Fruit fly (Drosophila melanogaster) whole organism, embryonic: ENCODE data around the gene mus302.

Experiments used
- Aef1 ChIP-seq: fragments of 200-800 bp; sonication (Bioruptor generic); IDR thresholded peaks from 3 replicates; pipeline ENCODE4 v1.3.6; 2022; ENCODE audit warnings: missing biosample characterization, missing genetic modification characterization
- CG11560 ChIP-seq: fragments of 200-800 bp; sonication (Bioruptor generic); IDR thresholded peaks from 3 replicates; pipeline ENCODE4 v1.3.6; 2022; ENCODE audit warnings: missing biosample characterization, missing genetic modification characterization
- CG12104 ChIP-seq: fragments of 200-800 bp; sonication (Bioruptor generic); optimal IDR thresholded peaks from 3 replicates; lab custom pipeline; 2016; ENCODE audit warnings: missing biosample characterization, missing genetic modification characterization
- CG13624 ChIP-seq: fragments of 200-800 bp; sonication (Bioruptor generic); optimal IDR thresholded peaks from 2 replicates; lab custom pipeline; 2016; ENCODE audit warnings: missing biosample characterization, missing genetic modification characterization
- CG13775 ChIP-seq: fragments of 200-800 bp; sonication (Bioruptor generic); optimal IDR thresholded peaks from 3 replicates; lab custom pipeline; 2017; ENCODE audit warnings: missing biosample characterization, mild to moderate bottlenecking, missing genetic modification characterization
- CG15269 ChIP-seq: fragments of 200-800 bp; sonication (Bioruptor generic); optimal IDR thresholded peaks from 2 replicates; lab custom pipeline; 2018; ENCODE audit warnings: missing biosample characterization, mild to moderate bottlenecking, missing genetic modification characterization, moderate library complexity
- CG15601 ChIP-seq: fragments of 200-800 bp; sonication (Bioruptor generic); optimal IDR thresholded peaks from 3 replicates; lab custom pipeline; 2019; ENCODE audit warnings: missing biosample characterization, mild to moderate bottlenecking, missing genetic modification characterization, moderate library complexity
- CG1647 ChIP-seq: fragments of 200-800 bp; sonication (Bioruptor generic); optimal IDR thresholded peaks from 3 replicates; lab custom pipeline; 2016; ENCODE audit warnings: missing biosample characterization, missing genetic modification characterization
- CG16863 ChIP-seq: fragments of 200-800 bp; sonication (Bioruptor generic); optimal IDR thresholded peaks from 3 replicates; lab custom pipeline; 2016; ENCODE audit warnings: missing biosample characterization, missing genetic modification characterization
- CG1792 ChIP-seq: fragments of 200-800 bp; sonication (Bioruptor generic); optimal IDR thresholded peaks from 2 replicates; lab custom pipeline; 2016; ENCODE audit warnings: missing biosample characterization, missing genetic modification characterization
- CG18599 ChIP-seq: fragments of 200-800 bp; sonication (Bioruptor generic); optimal IDR thresholded peaks from 3 replicates; lab custom pipeline; 2017; ENCODE audit warnings: missing biosample characterization, missing genetic modification characterization, mild to moderate bottlenecking, moderate library complexity, missing genetic modification reagents
- CG2120 ChIP-seq: fragments of 200-800 bp; sonication (Bioruptor generic); optimal IDR thresholded peaks from 3 replicates; lab custom pipeline; 2016; ENCODE audit warnings: missing biosample characterization, missing genetic modification characterization
- CG2889 ChIP-seq: fragments of 200-800 bp; sonication (Bioruptor generic); IDR thresholded peaks from 3 replicates; pipeline ENCODE4 v1.3.6; 2022; ENCODE audit warnings: missing biosample characterization, missing genetic modification characterization
- CG32767 ChIP-seq: fragments of 200-800 bp; sonication (Bioruptor generic); IDR thresholded peaks from 2 replicates; pipeline ENCODE4 v1.3.6; 2022; ENCODE audit warnings: missing biosample characterization, missing genetic modification characterization
- CG34224 ChIP-seq: fragments of 200-800 bp; sonication (Bioruptor generic); IDR thresholded peaks from 3 replicates; pipeline ENCODE4 v1.3.6; 2022; ENCODE audit warnings: missing biosample characterization, missing genetic modification characterization; ENCODE audit not compliant: partially characterized antibody
- CG5953 ChIP-seq: fragments of 200-800 bp; sonication (Bioruptor generic); IDR thresholded peaks from 2 replicates; pipeline ENCODE4 v1.3.6; 2022; ENCODE audit warnings: missing biosample characterization, missing genetic modification characterization
- CG7987 ChIP-seq: fragments of 200-800 bp; sonication (Bioruptor generic); optimal IDR thresholded peaks from 2 replicates; lab custom pipeline; 2018; ENCODE audit warnings: missing biosample characterization, mild to moderate bottlenecking, missing genetic modification characterization, moderate library complexity
- CG8290 ChIP-seq, 3 experiments: fragments of 200-800 bp; sonication (Bioruptor generic); optimal IDR thresholded peaks; 2 replicates each; lab custom pipeline; 2016 to 2019; ENCODE audit warnings: missing biosample characterization in 3 of 3, missing genetic modification characterization in 3 of 3, mild to moderate bottlenecking in 2 of 3, moderate library complexity in 1 of 3
- CG8924 ChIP-seq: fragments of 200-800 bp; optimal IDR thresholded peaks from 3 replicates; lab custom pipeline; 2019; ENCODE audit warnings: missing biosample characterization, mild to moderate bottlenecking, missing genetic modification characterization, moderate library complexity
- Camta ChIP-seq: fragments of 200-800 bp; sonication (Bioruptor generic); optimal IDR thresholded peaks from 2 replicates; lab custom pipeline; 2016; ENCODE audit warnings: missing biosample characterization, missing genetic modification characterization
- Ets65A ChIP-seq: fragments of 200-800 bp; sonication (Bioruptor generic); peaks from one replicate; lab custom pipeline; 2016; ENCODE audit warnings: missing biosample characterization, missing genetic modification characterization
- Gug ChIP-seq: fragments of 200-800 bp; sonication (Bioruptor generic); IDR thresholded peaks from 4 replicates; pipeline ENCODE4 v1.3.6; 2022; ENCODE audit warnings: missing biosample characterization, missing genetic modification characterization
- HmgD ChIP-seq: fragments of 200-800 bp; sonication (Bioruptor generic); optimal IDR thresholded peaks from 3 replicates; lab custom pipeline; 2016; ENCODE audit warnings: missing biosample characterization, missing genetic modification characterization
- Hr78 ChIP-seq, 2 experiments: fragments of 200-800 bp in 1 of 2; fragments of >200 bp in 1 of 2; sonication (Bioruptor generic) in 1 of 2; optimal IDR thresholded peaks; 2 replicates each; lab custom pipeline; 2017 to 2019; ENCODE audit warnings: missing biosample characterization in 2 of 2, missing genetic modification characterization in 2 of 2, mild to moderate bottlenecking in 1 of 2, moderate library complexity in 1 of 2
- Max ChIP-seq: fragments of 200-800 bp; sonication (Bioruptor generic); optimal IDR thresholded peaks from 2 replicates; lab custom pipeline; 2016; ENCODE audit warnings: missing biosample characterization, mild to moderate bottlenecking, missing genetic modification characterization
- Meics ChIP-seq: fragments of 200-800 bp; sonication (Bioruptor generic); optimal IDR thresholded peaks from 2 replicates; lab custom pipeline; 2017; ENCODE audit warnings: missing biosample characterization, mild to moderate bottlenecking, missing genetic modification characterization
- Mes4 ChIP-seq: fragments of 200-800 bp; sonication (Bioruptor generic); optimal IDR thresholded peaks from 2 replicates; lab custom pipeline; 2016; ENCODE audit warnings: missing biosample characterization, missing genetic modification characterization
- Myb ChIP-seq: fragments of 200-800 bp; sonication (Bioruptor generic); optimal IDR thresholded peaks from 2 replicates; lab custom pipeline; 2016; ENCODE audit warnings: missing biosample characterization, missing genetic modification characterization
- Neu2 ChIP-seq: fragments of 200-800 bp; sonication (Bioruptor generic); optimal IDR thresholded peaks from 3 replicates; lab custom pipeline; 2016; ENCODE audit warnings: missing biosample characterization, missing genetic modification characterization, borderline replicate concordance
- Oaz ChIP-seq: fragments of 200-800 bp; sonication (Bioruptor generic); IDR thresholded peaks from 2 replicates; pipeline ENCODE4 v1.3.6; 2022; ENCODE audit warnings: missing biosample characterization, missing genetic modification characterization
- Poxn ChIP-seq: fragments of 200-800 bp; sonication (Bioruptor generic); IDR thresholded peaks from 2 replicates; pipeline ENCODE4 v1.3.6; 2022; ENCODE audit warnings: missing biosample characterization, missing genetic modification characterization
- Sry-δ ChIP-seq: fragments of 200-800 bp; sonication (Bioruptor generic); optimal IDR thresholded peaks from 2 replicates; lab custom pipeline; 2016; ENCODE audit warnings: missing biosample characterization, missing genetic modification characterization
- dmrt99B ChIP-seq: fragments of 200-800 bp; sonication (Bioruptor generic); optimal IDR thresholded peaks from 2 replicates; lab custom pipeline; 2018; ENCODE audit warnings: missing biosample characterization, mild to moderate bottlenecking, missing genetic modification characterization, moderate library complexity
- dpn ChIP-seq, 2 experiments: fragments of 200-800 bp; sonication (Bioruptor generic); optimal IDR thresholded peaks; 3 replicates each; lab custom pipeline; 2016; ENCODE audit warnings: missing biosample characterization in 2 of 2, missing genetic modification characterization in 2 of 2
- gce ChIP-seq: fragments of 200-800 bp; sonication (Bioruptor generic); IDR thresholded peaks from 3 replicates; pipeline ENCODE4 v1.3.6; 2022; ENCODE audit warnings: missing biosample characterization, missing genetic modification characterization
- gsb-n ChIP-seq: fragments of 200-800 bp; sonication (Bioruptor generic); optimal IDR thresholded peaks from 3 replicates; lab custom pipeline; 2018; ENCODE audit warnings: missing biosample characterization, mild to moderate bottlenecking, missing genetic modification characterization
- knrl ChIP-seq: fragments of 200-800 bp; sonication (Bioruptor generic); IDR thresholded peaks from 3 replicates; pipeline ENCODE4 v1.3.6; 2022; ENCODE audit warnings: missing biosample characterization, missing genetic modification characterization; ENCODE audit not compliant: partially characterized antibody
- lbe ChIP-seq: fragments of 200-800 bp; sonication (Bioruptor generic); optimal IDR thresholded peaks from 2 replicates; lab custom pipeline; 2016; ENCODE audit warnings: missing biosample characterization, mild to moderate bottlenecking, missing genetic modification characterization
- mam ChIP-seq: fragments of 200-800 bp; sonication (Bioruptor generic); optimal IDR thresholded peaks from 3 replicates; lab custom pipeline; 2016; ENCODE audit warnings: missing biosample characterization, missing genetic modification characterization
- p53 ChIP-seq: fragments of 200-800 bp; sonication (Bioruptor generic); optimal IDR thresholded peaks from 2 replicates; lab custom pipeline; 2016; ENCODE audit warnings: missing biosample characterization, missing genetic modification characterization
- pan ChIP-seq, 4 experiments: fragments of >200 bp in 3 of 4; fragments of 200-800 bp in 1 of 4; sonication (Bioruptor generic) in 1 of 4; optimal IDR thresholded peaks in 3 of 4; IDR thresholded peaks in 1 of 4; 2 replicates each; pipeline versions ENCODE4 v1.3.6 to Lab custom; 2017 to 2022; ENCODE audit warnings: missing biosample characterization in 2 of 4, missing genetic modification characterization in 2 of 4, mixed read lengths in 1 of 4
- peb ChIP-seq: fragments of 200-800 bp; sonication (Bioruptor generic); IDR thresholded peaks from 2 replicates; pipeline ENCODE4 v1.3.6; 2022; ENCODE audit warnings: missing biosample characterization, missing genetic modification characterization
- pita ChIP-seq: fragments of 200-800 bp; sonication (Bioruptor generic); optimal IDR thresholded peaks from 2 replicates; lab custom pipeline; 2017; ENCODE audit warnings: missing biosample characterization, mild to moderate bottlenecking, missing genetic modification characterization
- scrt ChIP-seq: fragments of 200-800 bp; sonication (Bioruptor generic); optimal IDR thresholded peaks from 2 replicates; lab custom pipeline; 2018; ENCODE audit warnings: missing biosample characterization, mild to moderate bottlenecking, missing genetic modification characterization, moderate library complexity
- slp2 ChIP-seq: fragments of 200-800 bp; sonication (Bioruptor generic); optimal IDR thresholded peaks from 2 replicates; lab custom pipeline; 2016; ENCODE audit warnings: missing biosample characterization, missing genetic modification characterization
- sqz ChIP-seq: fragments of 200-800 bp; sonication (Bioruptor generic); optimal IDR thresholded peaks from 3 replicates; lab custom pipeline; 2018; ENCODE audit warnings: missing biosample characterization, mild to moderate bottlenecking, missing genetic modification characterization
- tgo ChIP-seq: fragments of 200-800 bp; sonication (Bioruptor generic); IDR thresholded peaks from 3 replicates; pipeline ENCODE4 v1.3.6; 2022; ENCODE audit warnings: missing biosample characterization, missing genetic modification characterization
- unpg ChIP-seq: fragments of 200-800 bp; sonication (Bioruptor generic); optimal IDR thresholded peaks from 3 replicates; lab custom pipeline; 2018; ENCODE audit warnings: missing biosample characterization, mild to moderate bottlenecking, missing genetic modification characterization, moderate library complexity
- wek ChIP-seq: fragments of 200-800 bp; sonication (Bioruptor generic); optimal IDR thresholded peaks from 3 replicates; lab custom pipeline; 2018; ENCODE audit warnings: missing biosample characterization, mild to moderate bottlenecking, missing genetic modification characterization, moderate library complexity

mus302 gene

DNA sequence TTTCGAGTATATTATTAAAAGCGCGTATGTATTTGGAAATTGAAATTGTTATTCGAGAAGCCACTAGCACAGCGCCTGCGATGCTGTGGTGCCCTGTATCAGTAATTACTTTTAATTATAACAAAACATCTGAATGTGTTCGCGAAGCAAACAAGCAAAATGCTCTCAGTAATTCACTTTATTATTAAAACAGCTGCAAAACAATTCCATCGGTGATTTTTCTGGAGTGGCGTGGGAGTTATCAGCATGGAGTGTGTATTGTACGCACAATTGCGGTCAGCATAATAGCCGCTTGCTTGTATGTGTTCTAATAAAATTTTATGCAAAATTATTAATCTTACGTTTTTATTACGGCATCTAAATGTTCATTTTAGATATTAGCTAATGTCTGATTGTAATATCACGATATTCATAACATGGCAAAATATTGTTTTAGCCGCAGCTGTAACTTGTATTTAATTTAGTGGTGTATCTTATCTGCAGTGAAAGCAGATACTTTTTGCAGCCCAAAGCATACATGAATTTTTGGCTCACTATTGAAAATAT is 2.8 kb upstream of the mus302 start (continued):
- TF ChIP-seq tgo (GFP tag; lab: Robert Waterston, UW) = peak; percentile 66; the same call in 2 of the 3 replicates
- TF ChIP-seq gce (GFP tag; lab: Robert Waterston, UW) = peak; percentile 67; the same call in 2 of the 3 replicates
- TF ChIP-seq Mes4 = peak; percentile 36
- TF ChIP-seq Max = peak; percentile 71
- peak; percentile 24 for TF ChIP-seq CG1647 (GFP tag; lab: Kevin White, UChicago)
- TF ChIP-seq Sry-δ = no peak
- TF ChIP-seq unpg (GFP tag; lab: Kevin White, UChicago) = peak; percentile 87
- no peak for TF ChIP-seq p53 (GFP tag; lab: Kevin White, UChicago)
- peak; percentile 45 for TF ChIP-seq Camta (GFP tag; lab: Kevin White, UChicago)
- TF ChIP-seq Neu2 (GFP tag; lab: Kevin White, UChicago) = no peak
- TF ChIP-seq Myb (GFP tag; lab: Kevin White, UChicago) = no peak
- peak; percentile 55 for TF ChIP-seq mam (GFP tag; lab: Kevin White, UChicago)
- TF ChIP-seq Hr78 (GFP tag; optimal IDR thresholded peaks at IDR 0.05; lab: Kevin White, UChicago) = no peak
- no peak for TF ChIP-seq CG15269 (tag; lab: Kevin White, UChicago)
- no peak for TF ChIP-seq dmrt99B (tag; lab: Kevin White, UChicago)
- peak; percentile 60 for TF ChIP-seq CG2120
- TF ChIP-seq dpn (GFP tag; optimal IDR thresholded peaks at IDR 0.05; lab: Kevin White, UChicago) = peak; percentile 66 to 69
- TF ChIP-seq CG16863 (GFP tag; lab: Kevin White, UChicago) = peak; percentile 64
- TF ChIP-seq slp2 (GFP tag; lab: Kevin White, UChicago) = peak; percentile 27
- TF ChIP-seq knrl = no peak
- TF ChIP-seq CG34224 (GFP tag; lab: Robert Waterston, UW) = no peak
- TF ChIP-seq CG12104 (GFP tag; lab: Kevin White, UChicago) = peak; percentile 21
- TF ChIP-seq Ets65A (GFP tag; lab: Kevin White, UChicago) = peak; percentile 95
- no peak for TF ChIP-seq pan (optimal IDR thresholded peaks at IDR 0.05; lab: Kevin White, UChicago)
- TF ChIP-seq pan (GFP tag; optimal IDR thresholded peaks at IDR 0.05 in 1 of 2, IDR thresholded peaks at IDR 0.05 in 1 of 2) = peak in 1 of 2 experiments; percentile 81
- no peak for TF ChIP-seq Poxn
- TF ChIP-seq CG7987 (GFP tag; lab: Kevin White, UChicago) = peak; percentile 6
- TF ChIP-seq CG8290 (GFP tag; optimal IDR thresholded peaks at IDR 0.05; lab: Kevin White, UChicago) = peak; percentile 23
- no peak for TF ChIP-seq CG8290 (tag; optimal IDR thresholded peaks at IDR 0.05; lab: Kevin White, UChicago)
- TF ChIP-seq CG32767 (GFP tag; lab: Robert Waterston, UW) = 0 out of 2 replicates have a peak, but pooled peaks have one; percentile 46
- peak; percentile 58; the same call in 1 of the 2 replicates for TF ChIP-seq CG5953 (GFP tag; lab: Robert Waterston, UW)
- TF ChIP-seq CG1792 (GFP tag; lab: Kevin White, UChicago) = peak; percentile 74
- TF ChIP-seq CG13775 (GFP tag; lab: Kevin White, UChicago) = peak; percentile 57
- peak; percentile 77 for TF ChIP-seq CG8924 (tag; lab: Kevin White, UChicago)
- peak; percentile 56 for TF ChIP-seq CG15601
- peak; percentile 70 for TF ChIP-seq lbe (GFP tag; lab: Kevin White, UChicago)
- TF ChIP-seq pita (GFP tag; lab: Kevin White, UChicago) = no peak
- no peak for TF ChIP-seq scrt (GFP tag; lab: Kevin White, UChicago)
- TF ChIP-seq Meics = no peak
- no peak for TF ChIP-seq CG18599
- peak; percentile 67; the same call in 3 of the 4 replicates for TF ChIP-seq Gug (GFP tag; lab: Robert Waterston, UW)
- TF ChIP-seq wek (GFP tag; lab: Kevin White, UChicago) = peak; percentile 5
- TF ChIP-seq CG2889 (GFP tag; lab: Robert Waterston, UW) = 0 out of 3 replicates have a peak, but pooled peaks have one; percentile 20
- TF ChIP-seq Aef1 (GFP tag; lab: Robert Waterston, UW) = peak; percentile 55
- no peak for TF ChIP-seq sqz (GFP tag; lab: Kevin White, UChicago)
- peak; percentile 82 for TF ChIP-seq gsb-n
- no peak for TF ChIP-seq CG11560 (tag; lab: Robert Waterston, UW)
- TF ChIP-seq peb = no peak
- no peak for TF ChIP-seq HmgD (GFP tag; lab: Kevin White, UChicago)
- peak; percentile 20 for TF ChIP-seq CG13624 (GFP tag; lab: Kevin White, UChicago)
- no peak for TF ChIP-seq Oaz
